Fruit fly (Drosophila melanogaster): Measurements from ENCODE around the gene CG15262.

Gene CG15262

DNA sequence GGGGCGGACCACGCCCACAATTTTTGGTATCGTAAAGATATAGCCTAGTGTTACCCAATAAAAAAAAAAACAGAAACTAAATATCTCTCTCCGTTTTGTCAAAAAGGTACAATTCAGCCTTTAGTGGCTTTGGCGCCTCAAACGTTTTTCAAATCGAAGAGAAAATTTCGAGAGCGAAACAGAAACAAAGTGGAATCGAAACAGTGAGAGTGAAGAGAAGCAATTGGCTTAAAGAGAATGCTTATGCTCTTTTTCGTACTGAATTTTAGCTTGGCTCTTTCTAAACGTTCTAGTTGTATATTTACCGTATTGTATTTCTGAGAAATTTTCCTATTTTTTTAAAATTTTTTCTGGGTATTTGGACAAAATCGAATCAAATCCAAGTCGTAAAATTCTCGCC is 35.0 kb downstream of the CG15262 start:
- no peak for TF ChIP-seq noc (tag; optimal IDR thresholded peaks at IDR 0.05)

DNA sequence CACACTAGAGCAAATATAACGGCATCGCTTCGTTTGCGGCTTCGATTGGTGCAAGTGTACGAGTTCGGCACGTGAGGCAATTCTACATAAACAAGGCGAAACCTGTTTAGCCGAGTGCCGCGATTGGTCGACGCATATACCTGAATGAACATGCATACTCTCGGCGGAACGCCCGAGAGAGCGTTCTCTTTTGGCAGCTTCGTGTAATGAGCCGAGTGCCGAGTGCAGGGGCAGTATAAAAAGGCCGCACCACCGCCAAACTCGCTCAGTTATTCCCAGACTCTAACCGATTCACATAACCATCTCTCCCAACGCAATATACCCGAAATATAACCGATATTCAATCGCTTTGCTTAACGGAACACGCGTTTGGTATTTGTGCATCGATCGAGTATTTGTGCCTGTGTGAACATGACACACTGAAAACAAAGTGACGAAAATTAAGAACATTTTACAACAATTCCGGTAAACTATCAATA is 36.0 kb downstream of the CG15262 start, which contains the start of gene esg:
TSS of gene esg (plus strand) at position 265 of the 479 bp plus-strand sequence.
- TF ChIP-seq noc (tag; optimal IDR thresholded peaks at IDR 0.05): no peak

DNA sequence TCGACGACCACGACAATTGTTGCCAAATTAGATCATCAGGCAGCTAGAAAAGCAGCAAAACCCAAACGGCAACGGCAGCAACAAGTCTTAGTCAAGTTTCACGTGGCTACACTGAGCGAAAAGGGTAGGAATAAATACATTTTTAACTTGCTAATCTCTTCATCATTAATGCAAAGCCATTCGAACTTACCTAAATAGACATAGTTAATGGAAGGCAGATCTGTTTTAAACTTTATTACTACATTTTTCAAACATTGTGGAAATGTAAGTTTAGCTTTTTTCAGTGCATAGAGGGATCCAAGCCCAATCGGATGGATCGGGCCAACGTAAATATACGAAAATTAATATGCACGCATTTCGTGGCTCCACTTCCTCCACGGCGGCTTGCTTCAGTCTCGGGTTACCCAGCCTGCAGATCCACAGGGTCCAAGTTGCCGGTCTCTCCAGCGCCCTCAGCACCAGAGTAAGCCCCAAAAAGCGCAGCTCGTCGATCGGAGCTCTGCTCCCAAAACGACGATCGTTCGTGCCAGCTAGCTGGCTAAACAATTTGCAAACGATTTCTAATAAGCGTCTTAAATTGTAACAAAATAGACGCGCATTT is 39.7 kb downstream of the CG15262 start:
- no peak for TF ChIP-seq noc (tag; optimal IDR thresholded peaks at IDR 0.05)

DNA sequence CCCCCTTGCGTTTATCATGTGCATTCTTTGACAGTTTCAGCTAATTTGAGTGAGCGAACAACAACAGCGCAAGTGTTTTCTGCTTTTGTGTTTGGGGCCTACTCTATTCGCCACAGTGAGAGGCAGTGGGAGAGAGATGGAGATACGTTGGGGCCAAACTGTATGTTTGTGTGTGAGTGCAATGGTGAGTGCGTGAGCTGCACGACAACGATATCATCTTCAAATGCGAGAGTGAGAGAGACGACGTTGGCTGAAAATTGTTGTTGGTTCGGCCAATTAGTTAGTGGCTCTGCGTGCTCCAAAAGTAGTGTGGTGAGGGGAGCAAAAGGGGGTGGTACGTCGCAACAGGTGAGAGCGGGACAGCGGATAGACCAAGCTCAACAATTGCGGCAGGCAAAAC is 42.0 kb downstream of the CG15262 start:
- no peak for TF ChIP-seq noc (tag; optimal IDR thresholded peaks at IDR 0.05)

DNA sequence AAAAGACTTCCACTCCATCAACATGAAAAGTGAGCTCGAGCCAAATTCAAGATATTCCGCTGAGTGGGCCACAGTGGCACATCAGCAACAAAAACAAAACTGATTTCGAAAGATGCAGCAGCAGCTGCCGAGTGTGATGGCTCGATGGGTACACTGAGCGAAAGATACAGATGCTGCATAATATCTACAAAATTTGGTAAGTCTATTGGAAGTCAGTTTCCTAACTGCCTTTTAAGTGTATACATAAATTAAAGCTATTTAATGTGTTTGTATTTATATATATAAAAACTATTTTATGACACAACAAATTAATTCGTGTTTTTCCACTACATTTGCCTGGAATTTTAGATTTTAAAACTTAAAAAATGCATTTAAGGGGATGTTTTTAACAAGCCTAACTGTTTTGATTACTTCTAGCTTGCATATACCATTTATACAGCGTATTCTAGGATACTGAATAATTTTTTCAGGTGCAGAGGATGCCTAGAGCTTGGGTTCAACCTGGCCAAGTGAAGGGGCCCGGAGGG is 45.8 kb downstream of the CG15262 start:
- TF ChIP-seq noc (tag; optimal IDR thresholded peaks at IDR 0.05): no peak

DNA sequence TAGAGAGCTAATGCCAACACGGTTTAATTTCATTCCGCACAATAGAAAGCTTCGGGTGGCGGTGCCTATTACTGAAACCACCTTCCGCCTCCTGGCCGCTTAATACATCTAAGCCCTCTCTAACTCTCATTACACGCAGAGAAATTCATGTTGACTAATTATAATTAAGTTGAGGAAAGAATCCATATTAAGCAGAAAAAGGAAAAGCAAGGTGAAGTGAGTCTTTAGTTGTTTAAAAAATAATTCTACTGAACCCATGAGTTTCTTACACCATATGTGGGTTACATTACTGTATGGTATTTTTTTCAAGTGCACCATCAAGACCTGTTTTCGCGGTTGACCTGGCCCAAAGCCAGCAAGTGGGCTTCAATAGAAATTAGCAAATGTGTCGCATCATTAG is 47.7 kb downstream of the CG15262 start:
- TF ChIP-seq noc (tag; optimal IDR thresholded peaks at IDR 0.05): no peak
